Worm (Caenorhabditis elegans) whole organism, L3 larva: Measurements from ENCODE around the gene eri-3.

Experiments used
- ZK546.5 ChIP-seq: sonication (generic microtip); optimal IDR thresholded peaks from 2 replicates; lab custom pipeline; 2017; ENCODE audit warnings: missing biosample characterization, missing genetic modification characterization
- ceh-16 ChIP-seq: sonication (generic microtip); optimal IDR thresholded peaks from 2 replicates; lab custom pipeline; 2017; ENCODE audit warnings: missing biosample characterization, missing genetic modification characterization
- ceh-9 ChIP-seq: sonication (generic microtip); optimal IDR thresholded peaks from 2 replicates; lab custom pipeline; 2018; ENCODE audit warnings: missing biosample characterization, missing genetic modification characterization
- egl-5 ChIP-seq: fragments of 150-350 bp; optimal IDR thresholded peaks from 2 replicates; lab custom pipeline; 2017; ENCODE audit warnings: missing biosample characterization, missing genetic modification reagents, missing genetic modification characterization, inconsistent platforms
- jun-1 ChIP-seq: fragments of 150-350 bp; optimal IDR thresholded peaks from 2 replicates; lab custom pipeline; 2014; ENCODE audit warnings: missing biosample characterization, missing genetic modification reagents, missing genetic modification characterization
- mdl-1 ChIP-seq: fragments of 150-350 bp; optimal IDR thresholded peaks from 2 replicates; lab custom pipeline; 2014; ENCODE audit warnings: missing biosample characterization, missing genetic modification characterization
- nhr-28 ChIP-seq: fragments of 150-350 bp; optimal IDR thresholded peaks from 2 replicates; lab custom pipeline; 2014; ENCODE audit warnings: missing biosample characterization, missing genetic modification characterization
- nhr-76 ChIP-seq: fragments of 150-350 bp; sonication (generic microtip); optimal IDR thresholded peaks from 5 replicates; lab custom pipeline; 2014; ENCODE audit warnings: missing biosample characterization, missing genetic modification characterization
- sea-2 ChIP-seq: fragments of 150-350 bp; sonication (generic microtip); optimal IDR thresholded peaks from 4 replicates; lab custom pipeline; 2014; ENCODE audit warnings: missing biosample characterization, missing genetic modification reagents, missing genetic modification characterization
- snpc-4 ChIP-seq: fragments of 150-350 bp; optimal IDR thresholded peaks from 2 replicates; lab custom pipeline; 2014; ENCODE audit warnings: missing biosample characterization, missing genetic modification characterization
- unc-62 ChIP-seq: fragments of 150-350 bp; sonication (generic microtip); optimal IDR thresholded peaks from 4 replicates; lab custom pipeline; 2014; ENCODE audit warnings: missing biosample characterization, missing genetic modification reagents, missing genetic modification characterization

ce11 chrII:1123208-1123607 is at the start of gene eri-3, which contains the start of gene sut-1:
- TF ChIP-seq ceh-16 (tag; lab: Kevin White, UChicago) = no peak
- TF ChIP-seq snpc-4 (tag; lab: Kevin White, UChicago) = no peak
- TF ChIP-seq unc-62 (GFP tag; lab: Kevin White, UChicago) = no peak
- TF ChIP-seq ceh-9 = no peak
- TF ChIP-seq egl-5 (tag; lab: Kevin White, UChicago) = no peak
- TF ChIP-seq ZK546.5 (tag; lab: Kevin White, UChicago) = no peak
- no peak for TF ChIP-seq nhr-76 (tag; lab: Kevin White, UChicago)
- TF ChIP-seq mdl-1 = no peak
- no peak for TF ChIP-seq nhr-28
- no peak for TF ChIP-seq sea-2 (GFP tag; lab: Kevin White, UChicago)
- TF ChIP-seq jun-1 (tag; lab: Kevin White, UChicago) = no peak
